Worm (Caenorhabditis elegans): ENCODE results near the gene mab-23.

DNA sequence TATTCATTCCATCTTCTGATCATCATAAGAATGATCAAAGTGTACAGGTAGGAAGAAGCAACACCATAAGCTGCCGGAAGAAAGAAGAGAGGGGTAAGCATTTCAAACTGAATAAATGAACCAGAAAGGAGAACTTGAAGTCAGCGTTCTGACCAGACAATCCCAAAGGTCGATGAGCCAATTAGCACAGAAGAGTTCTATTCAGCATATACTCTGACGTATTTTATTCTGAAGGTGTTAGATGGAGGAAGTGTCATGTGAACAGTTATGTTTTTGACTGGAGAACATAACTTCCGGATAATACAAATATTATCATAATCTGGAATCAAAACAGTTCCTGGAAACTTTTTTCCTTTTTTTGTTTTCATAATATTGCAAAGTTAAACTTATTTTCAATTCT, 44.2 kb upstream of the mab-23 start, which contains the start of gene srg-32:
- TF ChIP-seq ztf-29 (GFP tag; IDR thresholded peaks at IDR 0.05) (no peak), ztf-23 (GFP tag; IDR thresholded peaks at IDR 0.05) (no peak), flt-1 (GFP tag; IDR thresholded peaks at IDR 0.05) (no peak), ref-1 (GFP tag; conservative IDR thresholded peaks at IDR 0.05) (no peak), cog-1 (tag; optimal IDR thresholded peaks at IDR 0.05) (no peak), tab-1 (GFP tag; IDR thresholded peaks at IDR 0.05) (no peak), T22C8.4 (GFP tag; IDR thresholded peaks at IDR 0.05) (no peak), klf-2 (GFP tag; conservative IDR thresholded peaks at IDR 0.05) (no peak)

Measured in whole organism, midembryonic.